Fruit fly (Drosophila melanogaster) whole organism, embryonic: Measurements from ENCODE around the gene CG14718.

ENCODE experiments used
- Atf-2 ChIP-seq: fragments of 200-800 bp; sonication (Bioruptor generic); optimal IDR thresholded peaks from 2 replicates; lab custom pipeline; 2016; ENCODE audit warnings: missing biosample characterization, missing genetic modification characterization
- CG10209 ChIP-seq: fragments of 200-800 bp; sonication (Bioruptor generic); optimal IDR thresholded peaks from 3 replicates; lab custom pipeline; 2017; ENCODE audit warnings: missing biosample characterization, mild to moderate bottlenecking, missing genetic modification characterization, missing genetic modification reagents
- CG12155 ChIP-seq: fragments of 200-800 bp; sonication (Bioruptor generic); optimal IDR thresholded peaks from 3 replicates; lab custom pipeline; 2016; ENCODE audit warnings: missing biosample characterization, missing genetic modification characterization
- CG13775 ChIP-seq: fragments of 200-800 bp; sonication (Bioruptor generic); optimal IDR thresholded peaks from 3 replicates; lab custom pipeline; 2017; ENCODE audit warnings: missing biosample characterization, mild to moderate bottlenecking, missing genetic modification characterization
- CG1602 ChIP-seq: fragments of 200-800 bp; sonication (Bioruptor generic); optimal IDR thresholded peaks from 3 replicates; lab custom pipeline; 2016; ENCODE audit warnings: missing biosample characterization, missing genetic modification characterization
- CG1603 ChIP-seq: fragments of 200-800 bp; sonication (Bioruptor generic); optimal IDR thresholded peaks from 2 replicates; lab custom pipeline; 2019; ENCODE audit warnings: missing biosample characterization, mild to moderate bottlenecking, missing genetic modification characterization, moderate library complexity
- CG16863 ChIP-seq: fragments of 200-800 bp; sonication (Bioruptor generic); optimal IDR thresholded peaks from 3 replicates; lab custom pipeline; 2016; ENCODE audit warnings: missing biosample characterization, missing genetic modification characterization
- CG18011 ChIP-seq: fragments of 200-800 bp; sonication (Bioruptor generic); optimal IDR thresholded peaks from 2 replicates; lab custom pipeline; 2017; ENCODE audit warnings: missing biosample characterization, missing genetic modification characterization, mild to moderate bottlenecking, moderate library complexity, missing genotype
- CG18599 ChIP-seq: fragments of 200-800 bp; sonication (Bioruptor generic); optimal IDR thresholded peaks from 3 replicates; lab custom pipeline; 2017; ENCODE audit warnings: missing biosample characterization, missing genetic modification characterization, mild to moderate bottlenecking, moderate library complexity, missing genetic modification reagents
- CG2712 ChIP-seq: fragments of 200-800 bp; optimal IDR thresholded peaks from 3 replicates; lab custom pipeline; 2019; ENCODE audit warnings: missing biosample characterization, mild to moderate bottlenecking, missing genetic modification characterization, moderate library complexity
- CG31365 ChIP-seq: fragments of 200-800 bp; sonication (Bioruptor generic); optimal IDR thresholded peaks from 2 replicates; lab custom pipeline; 2018; ENCODE audit warnings: missing biosample characterization, mild to moderate bottlenecking, missing genetic modification characterization
- CG5245 ChIP-seq: fragments of 200-800 bp; sonication (Bioruptor generic); optimal IDR thresholded peaks from 3 replicates; lab custom pipeline; 2016; ENCODE audit warnings: missing biosample characterization, missing genetic modification characterization
- CG8924 ChIP-seq: fragments of 200-800 bp; optimal IDR thresholded peaks from 3 replicates; lab custom pipeline; 2019; ENCODE audit warnings: missing biosample characterization, mild to moderate bottlenecking, missing genetic modification characterization, moderate library complexity
- D19A ChIP-seq: fragments of 200-800 bp; optimal IDR thresholded peaks from 3 replicates; lab custom pipeline; 2019; ENCODE audit warnings: missing biosample characterization, mild to moderate bottlenecking, missing genetic modification characterization, moderate library complexity
- Dll ChIP-seq: fragments of 200-800 bp; sonication (Bioruptor generic); IDR thresholded peaks from 4 replicates; pipeline ENCODE4 v1.3.6; 2022; ENCODE audit warnings: missing biosample characterization, missing genetic modification characterization; ENCODE audit not compliant: partially characterized antibody
- Ets65A ChIP-seq: fragments of 200-800 bp; sonication (Bioruptor generic); peaks from one replicate; lab custom pipeline; 2016; ENCODE audit warnings: missing biosample characterization, missing genetic modification characterization
- Fer2 ChIP-seq: fragments of 200-800 bp; sonication (Bioruptor generic); optimal IDR thresholded peaks from 2 replicates; lab custom pipeline; 2018; ENCODE audit warnings: missing biosample characterization, mild to moderate bottlenecking, missing genetic modification characterization, moderate library complexity
- GATAe ChIP-seq: fragments of 200-800 bp; sonication (Bioruptor generic); conservative IDR thresholded peaks from 2 replicates; pipeline ENCODE4 v1.3.6; 2022; ENCODE audit warnings: missing biosample characterization, missing genetic modification characterization
- HLH4C ChIP-seq: fragments of 200-800 bp; sonication (Bioruptor generic); IDR thresholded peaks from 3 replicates; pipeline ENCODE4 v1.3.6; 2022; ENCODE audit warnings: missing biosample characterization, missing genetic modification characterization; ENCODE audit not compliant: partially characterized antibody
- Hey ChIP-seq: fragments of 200-800 bp; sonication (Bioruptor generic); optimal IDR thresholded peaks from 3 replicates; lab custom pipeline; 2018; ENCODE audit warnings: missing biosample characterization, mild to moderate bottlenecking, missing genetic modification characterization
- Hr78 ChIP-seq, 2 experiments: fragments of 200-800 bp in 1 of 2; fragments of >200 bp in 1 of 2; sonication (Bioruptor generic) in 1 of 2; optimal IDR thresholded peaks; 2 replicates each; lab custom pipeline; 2017 to 2019; ENCODE audit warnings: missing biosample characterization in 2 of 2, missing genetic modification characterization in 2 of 2, mild to moderate bottlenecking in 1 of 2, moderate library complexity in 1 of 2
- Lpt ChIP-seq: fragments of >200 bp; optimal IDR thresholded peaks from 2 replicates; lab custom pipeline; 2018; ENCODE audit warnings: missing biosample characterization, missing genetic modification characterization
- Meics ChIP-seq: fragments of 200-800 bp; sonication (Bioruptor generic); optimal IDR thresholded peaks from 2 replicates; lab custom pipeline; 2017; ENCODE audit warnings: missing biosample characterization, mild to moderate bottlenecking, missing genetic modification characterization
- Pdp1 ChIP-seq, 2 experiments: fragments of 200-800 bp; sonication (Bioruptor generic); optimal IDR thresholded peaks; 3 replicates each; lab custom pipeline; 2016; ENCODE audit warnings: missing biosample characterization in 2 of 2, missing genetic modification characterization in 2 of 2, mild to moderate bottlenecking in 1 of 2, moderate library complexity in 1 of 2
- TFAM ChIP-seq: fragments of 200-800 bp; sonication (Bioruptor generic); optimal IDR thresholded peaks from 2 replicates; lab custom pipeline; 2017; ENCODE audit warnings: missing biosample characterization, missing genetic modification characterization, inconsistent platforms
- bab2 ChIP-seq: fragments of 200-800 bp; sonication (Bioruptor generic); optimal IDR thresholded peaks from 2 replicates; lab custom pipeline; 2016; ENCODE audit warnings: missing biosample characterization, missing genetic modification characterization
- bbx ChIP-seq: fragments of 200-800 bp; sonication (Bioruptor generic); IDR thresholded peaks from 2 replicates; pipeline ENCODE4 v1.3.6; 2022; ENCODE audit warnings: missing biosample characterization, missing genetic modification characterization; ENCODE audit not compliant: partially characterized antibody
- cad ChIP-seq: fragments of >200 bp; optimal IDR thresholded peaks from 2 replicates; lab custom pipeline; 2017; ENCODE audit warnings: missing biosample characterization, missing genetic modification characterization
- chinmo ChIP-seq: fragments of 200-800 bp; sonication (Bioruptor generic); IDR thresholded peaks from 4 replicates; pipeline ENCODE4 v1.3.6; 2022; ENCODE audit warnings: missing biosample characterization, missing genetic modification characterization; ENCODE audit not compliant: partially characterized antibody
- emc ChIP-seq: fragments of 200-800 bp; sonication (Bioruptor generic); optimal IDR thresholded peaks from 2 replicates; lab custom pipeline; 2016; ENCODE audit warnings: missing biosample characterization, missing genetic modification characterization
- esg ChIP-seq: fragments of 200-800 bp; sonication (Bioruptor generic); conservative IDR thresholded peaks from 2 replicates; pipeline ENCODE4 v1.3.6; 2022; ENCODE audit warnings: missing biosample characterization, missing genetic modification characterization
- exex ChIP-seq: fragments of 200-800 bp; sonication (Bioruptor generic); optimal IDR thresholded peaks from 4 replicates; lab custom pipeline; 2018; ENCODE audit warnings: missing biosample characterization, mild to moderate bottlenecking, missing genetic modification characterization, moderate library complexity
- fd102C ChIP-seq: fragments of 200-800 bp; sonication (Bioruptor generic); optimal IDR thresholded peaks from 2 replicates; lab custom pipeline; 2018; ENCODE audit warnings: missing biosample characterization, mild to moderate bottlenecking, missing genetic modification characterization, moderate library complexity
- gce ChIP-seq: fragments of 200-800 bp; sonication (Bioruptor generic); IDR thresholded peaks from 3 replicates; pipeline ENCODE4 v1.3.6; 2022; ENCODE audit warnings: missing biosample characterization, missing genetic modification characterization
- grn ChIP-seq: fragments of 200-800 bp; sonication (Bioruptor generic); optimal IDR thresholded peaks from 3 replicates; lab custom pipeline; 2017; ENCODE audit warnings: missing biosample characterization, missing genetic modification characterization
- gro ChIP-seq: fragments of 200-800 bp; sonication (Bioruptor generic); optimal IDR thresholded peaks from 2 replicates; lab custom pipeline; 2016; ENCODE audit warnings: missing biosample characterization, missing genetic modification characterization
- lbe ChIP-seq: fragments of 200-800 bp; sonication (Bioruptor generic); optimal IDR thresholded peaks from 2 replicates; lab custom pipeline; 2016; ENCODE audit warnings: missing biosample characterization, mild to moderate bottlenecking, missing genetic modification characterization
- mirr ChIP-seq: fragments of 200-800 bp; sonication (Bioruptor generic); optimal IDR thresholded peaks from 3 replicates; lab custom pipeline; 2018; ENCODE audit warnings: missing biosample characterization, mild to moderate bottlenecking, missing genetic modification characterization
- pan ChIP-seq, 4 experiments: fragments of >200 bp in 3 of 4; fragments of 200-800 bp in 1 of 4; sonication (Bioruptor generic) in 1 of 4; optimal IDR thresholded peaks in 3 of 4; IDR thresholded peaks in 1 of 4; 2 replicates each; pipeline versions ENCODE4 v1.3.6 to Lab custom; 2017 to 2022; ENCODE audit warnings: missing biosample characterization in 2 of 4, missing genetic modification characterization in 2 of 4, mixed read lengths in 1 of 4
- pho ChIP-seq: fragments of 200-800 bp; sonication (Bioruptor generic); optimal IDR thresholded peaks from 2 replicates; lab custom pipeline; 2016; ENCODE audit warnings: missing biosample characterization, missing genetic modification characterization
- sc ChIP-seq, 3 experiments: fragments of >200 bp in 2 of 3; fragments of 200-800 bp in 1 of 3; sonication (Bioruptor generic) in 1 of 3; optimal IDR thresholded peaks; 2 replicates in 2 of 3; 3 replicates in 1 of 3; lab custom pipeline; 2017; ENCODE audit warnings: mild to moderate bottlenecking in 1 of 3, missing biosample characterization in 1 of 3, missing genetic modification characterization in 1 of 3, missing genetic modification reagents in 1 of 3
- slbo ChIP-seq: fragments of 200-800 bp; sonication (Bioruptor generic); IDR thresholded peaks from 2 replicates; pipeline ENCODE4 v1.3.6; 2022; ENCODE audit warnings: missing biosample characterization, missing genetic modification characterization
- sob ChIP-seq: fragments of 200-800 bp; sonication (Bioruptor generic); IDR thresholded peaks from 2 replicates; pipeline ENCODE4 v1.3.6; 2022; ENCODE audit warnings: missing biosample characterization, missing genetic modification characterization
- ttk ChIP-seq: fragments of 200-800 bp; sonication (Bioruptor generic); IDR thresholded peaks from 2 replicates; pipeline ENCODE4 v2.1.2; 2022; ENCODE audit warnings: missing biosample characterization, missing genetic modification characterization
- unpg ChIP-seq: fragments of 200-800 bp; sonication (Bioruptor generic); optimal IDR thresholded peaks from 3 replicates; lab custom pipeline; 2018; ENCODE audit warnings: missing biosample characterization, mild to moderate bottlenecking, missing genetic modification characterization, moderate library complexity

Gene CG14718

DNA sequence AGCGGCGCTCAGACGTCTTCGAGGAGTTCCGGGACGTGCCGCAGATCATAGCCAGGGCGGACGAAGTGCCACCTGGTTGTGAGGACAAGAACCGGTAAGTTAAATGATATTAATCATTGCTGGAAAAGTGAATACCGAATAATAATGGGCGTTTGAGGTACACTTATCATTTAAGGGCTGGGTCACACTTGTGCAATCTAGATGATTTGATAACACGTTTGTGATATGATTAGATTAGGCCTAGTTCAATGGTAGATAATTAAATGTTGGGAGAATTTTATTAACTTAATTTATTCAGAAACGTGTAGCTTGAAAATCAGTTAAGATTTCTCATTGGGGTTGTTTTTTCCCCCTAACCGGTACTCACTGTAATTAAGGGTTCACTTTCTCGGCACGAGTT, 29.5 kb upstream of the CG14718 start:
- TF ChIP-seq grn (GFP tag; lab: Kevin White, UChicago) (peak; percentile 75), Lpt (GFP tag; lab: Kevin White, UChicago) (no peak), mirr (GFP tag; lab: Kevin White, UChicago) (peak; percentile 63), GATAe (0 out of 2 replicates have a peak, but pooled peaks have one; percentile 26), unpg (GFP tag; lab: Kevin White, UChicago) (no peak), Pdp1 (GFP tag; optimal IDR thresholded peaks at IDR 0.05; lab: Kevin White, UChicago) (peak in 1 of 2 experiments; percentile 20), exex (peak; percentile 79), Hey (peak; percentile 49), CG1603 (tag; lab: Kevin White, UChicago) (no peak), chinmo (GFP tag; lab: Robert Waterston, UW) (0 out of 4 replicates have a peak, but pooled peaks have one; percentile 27)
- TF ChIP-seq, all 482 proteins: peak for 7

DNA sequence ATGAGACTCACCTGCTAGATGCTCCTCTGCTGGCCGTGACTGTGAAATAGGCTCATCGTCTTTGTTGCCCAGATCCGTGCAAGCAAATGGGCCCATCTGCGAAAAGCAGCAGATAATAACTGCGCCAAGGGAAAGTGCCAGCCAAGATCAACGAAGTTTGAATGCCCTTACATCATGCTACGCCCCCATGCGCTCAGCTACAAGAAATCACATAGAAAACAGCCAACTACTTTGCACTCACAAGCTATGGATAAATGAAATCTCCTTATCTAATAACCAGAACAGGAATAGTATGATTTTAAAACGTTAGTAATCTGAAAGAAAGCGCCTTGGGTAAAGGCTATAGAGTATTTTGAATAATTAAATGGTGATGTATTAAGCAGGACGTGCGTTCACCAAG, 28.6 kb upstream of the CG14718 start:
- 0 out of 2 replicates have a peak, but pooled peaks have one; percentile 5 for TF ChIP-seq slbo
- TF ChIP-seq emc = peak; percentile 5
- TF ChIP-seq sob (GFP tag; lab: Robert Waterston, UW) = no peak
- TF ChIP-seq CG1602 = no peak
- TF ChIP-seq Meics (GFP tag; lab: Kevin White, UChicago) = no peak
- peak; percentile 83 for TF ChIP-seq Ets65A (GFP tag; lab: Kevin White, UChicago)
- TF ChIP-seq pho = no peak
- TF ChIP-seq D19A (tag; lab: Kevin White, UChicago) = peak; percentile 79

- TF ChIP-seq CG5245 = no peak
- peak; percentile 7 for TF ChIP-seq CG16863 (GFP tag; lab: Kevin White, UChicago)
- no peak for TF ChIP-seq Atf-2 (GFP tag; lab: Kevin White, UChicago)
- no peak for TF ChIP-seq CG31365 (tag; lab: Kevin White, UChicago)
- TF ChIP-seq CG18599 (GFP tag; lab: Kevin White, UChicago) = no peak
- TF ChIP-seq HLH4C (GFP tag; lab: Robert Waterston, UW) = no peak
- TF ChIP-seq fd102C = no peak
- TF ChIP-seq CG8924 (tag; lab: Kevin White, UChicago) = peak; percentile 17
- TF ChIP-seq esg (GFP tag; lab: Robert Waterston, UW) = no peak; the same call in 1 of the 2 replicates
- peak; percentile 45 for TF ChIP-seq CG13775
- no peak for TF ChIP-seq bbx (GFP tag; lab: Robert Waterston, UW)
- TF ChIP-seq bab2 (GFP tag; lab: Kevin White, UChicago) = peak; percentile 43
- TF ChIP-seq CG12155 (GFP tag; lab: Kevin White, UChicago) = peak; percentile 42
- TF ChIP-seq ttk (GFP tag; lab: Robert Waterston, UW) = peak; percentile 45; the same call in 1 of the 2 replicates
- no peak for TF ChIP-seq sc (optimal IDR thresholded peaks at IDR 0.05; lab: Kevin White, UChicago)
- TF ChIP-seq sc (GFP tag; optimal IDR thresholded peaks at IDR 0.05; lab: Kevin White, UChicago) = no peak
- no peak for TF ChIP-seq TFAM
- no peak for TF ChIP-seq cad (GFP tag; lab: Kevin White, UChicago)
- no peak for TF ChIP-seq CG1603 (tag; lab: Kevin White, UChicago)
- TF ChIP-seq CG2712 = peak; percentile 58
- TF ChIP-seq Dll (GFP tag; lab: Robert Waterston, UW) = peak; percentile 68; the same call in 3 of the 4 replicates
- no peak for TF ChIP-seq Fer2 (tag; lab: Kevin White, UChicago)
- no peak for TF ChIP-seq CG10209
- TF ChIP-seq gro (GFP tag; lab: Kevin White, UChicago) = peak; percentile 28
- TF ChIP-seq CG18011 (GFP tag; lab: Kevin White, UChicago) = no peak
- no peak for TF ChIP-seq pan (optimal IDR thresholded peaks at IDR 0.05; lab: Kevin White, UChicago)
- peak in 1 of 2 experiments; percentile 58 for TF ChIP-seq pan (GFP tag; optimal IDR thresholded peaks at IDR 0.05 in 1 of 2, IDR thresholded peaks at IDR 0.05 in 1 of 2)
- TF ChIP-seq gce (GFP tag; lab: Robert Waterston, UW) = no peak
- TF ChIP-seq lbe (GFP tag; lab: Kevin White, UChicago) = no peak
- TF ChIP-seq Hr78 (GFP tag; optimal IDR thresholded peaks at IDR 0.05; lab: Kevin White, UChicago) = no peak
These were observed 26.3 kb upstream of the CG14718 start, which contains the start of gene CG14715 for dm6 chr3R:11673955-11674663. TSS of gene CG14715 (plus strand) at chr3R:11674221.
